Worm (Caenorhabditis elegans) whole organism, late embryonic: ENCODE results near the gene T08E11.1.

ENCODE experiments used
- F13H6.1 ChIP-seq: sonication (generic microtip); optimal IDR thresholded peaks from 2 replicates; lab custom pipeline; 2016; ENCODE audit warnings: missing genetic modification characterization, missing compliant biosample characterization
- ets-4 ChIP-seq: sonication (generic microtip); optimal IDR thresholded peaks from 2 replicates; lab custom pipeline; 2016; ENCODE audit warnings: missing genetic modification characterization, missing compliant biosample characterization
- lim-6 ChIP-seq: sonication (generic microtip); optimal IDR thresholded peaks from 2 replicates; lab custom pipeline; 2016; ENCODE audit warnings: missing genetic modification characterization, missing compliant biosample characterization
- odd-2 ChIP-seq: sonication (generic microtip); optimal IDR thresholded peaks from 2 replicates; lab custom pipeline; 2017; ENCODE audit warnings: antibody characterized with exemption, mild to moderate bottlenecking, missing genetic modification characterization, missing compliant biosample characterization
- tbx-2 ChIP-seq: sonication (generic microtip); optimal IDR thresholded peaks from 2 replicates; lab custom pipeline; 2016; ENCODE audit warnings: missing genetic modification characterization, missing compliant biosample characterization

DNA sequence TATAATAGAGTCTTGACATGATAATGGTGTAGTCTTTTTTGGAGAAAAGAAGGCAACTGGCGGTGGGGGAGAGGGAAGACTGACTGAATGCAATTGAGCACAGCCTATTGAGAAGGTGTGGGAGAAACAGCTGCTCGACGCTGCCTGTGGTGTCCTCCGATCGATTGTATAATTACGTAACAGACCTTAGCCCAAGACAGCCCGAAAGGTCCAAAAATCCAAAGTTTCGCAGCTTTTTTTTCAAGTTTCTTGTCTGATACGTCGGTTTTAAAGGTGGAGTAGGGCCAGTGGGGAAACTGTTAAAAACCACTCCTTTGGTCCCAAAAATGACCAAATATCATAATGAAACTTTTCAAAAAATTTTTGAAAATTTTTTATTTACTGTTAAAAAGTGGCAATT, 48.2 kb upstream of the T08E11.1 start, which contains the start of the genes C08F1.6 and fbxb-13:
- TF ChIP-seq F13H6.1 (tag; lab: Kevin White, UChicago): no peak
- TF ChIP-seq odd-2: no peak
- TF ChIP-seq tbx-2 (tag; lab: Kevin White, UChicago): no peak
- no peak for TF ChIP-seq ets-4 (tag; lab: Kevin White, UChicago)
- TF ChIP-seq lim-6 (tag; lab: Kevin White, UChicago): no peak
